Fruit fly (Drosophila melanogaster): ENCODE measurements around the gene 5PtaseI.

5PtaseI gene

dm6 chr3R:25051441-25052097 is 6.6 kb upstream of the 5PtaseI start (continued):
- TF ChIP-seq CG34376 (GFP tag; optimal IDR thresholded peaks at IDR 0.05), result peak; percentile 43
- TF ChIP-seq Dll (GFP tag; IDR thresholded peaks at IDR 0.05; ENCODE audit: partially characterized antibody), result no peak
- 0 out of 2 replicates have a peak, but pooled peaks have one; percentile 7 for TF ChIP-seq Ada2b (GFP tag; IDR thresholded peaks at IDR 0.05)
- no peak for TF ChIP-seq TFAM (GFP tag; optimal IDR thresholded peaks at IDR 0.05)
- TF ChIP-seq Aef1 (GFP tag; IDR thresholded peaks at IDR 0.05), result peak; percentile 24; the same call in 1 of the 3 replicates
- peak; percentile 18 for TF ChIP-seq grn (GFP tag; optimal IDR thresholded peaks at IDR 0.05)
- peak; percentile 24 for TF ChIP-seq gem (tag; optimal IDR thresholded peaks at IDR 0.05)
- no peak for TF ChIP-seq dmrt99B (tag; optimal IDR thresholded peaks at IDR 0.05)
- TF ChIP-seq exex (tag; optimal IDR thresholded peaks at IDR 0.05), result peak; percentile 77
- TF ChIP-seq Hmr (GFP tag; optimal IDR thresholded peaks at IDR 0.05), result peak; percentile 43
- peak; percentile 52 for TF ChIP-seq row (GFP tag; IDR thresholded peaks at IDR 0.05)
- TF ChIP-seq CG4854 (GFP tag; optimal IDR thresholded peaks at IDR 0.05), result no peak
- peak; percentile 51; the same call in 1 of the 2 replicates for TF ChIP-seq slbo (GFP tag; IDR thresholded peaks at IDR 0.05)
- peak in 1 of 2 experiments; percentile 62 for TF ChIP-seq eve (GFP tag; optimal IDR thresholded peaks at IDR 0.05)
- TF ChIP-seq lab (GFP tag; optimal IDR thresholded peaks at IDR 0.05), result peak; percentile 39
- no peak for TF ChIP-seq sqz (GFP tag; optimal IDR thresholded peaks at IDR 0.05)
- no peak for TF ChIP-seq CG7556 (GFP tag; optimal IDR thresholded peaks at IDR 0.05)
- peak; percentile 25; the same call in 1 of the 2 replicates for TF ChIP-seq Adf1 (GFP tag; IDR thresholded peaks at IDR 0.05)
- TF ChIP-seq CG2120 (GFP tag; optimal IDR thresholded peaks at IDR 0.05), result peak; percentile 30
- peak; percentile 21 for TF ChIP-seq pho (GFP tag; optimal IDR thresholded peaks at IDR 0.05)
- TF ChIP-seq CG1603 (tag; optimal IDR thresholded peaks at IDR 0.05), result peak; percentile 20
- TF ChIP-seq PHDP (tag; optimal IDR thresholded peaks at IDR 0.05), result peak; percentile 16
- no peak for TF ChIP-seq Xbp1 (GFP tag; optimal IDR thresholded peaks at IDR 0.05)
- TF ChIP-seq CG18599 (GFP tag; optimal IDR thresholded peaks at IDR 0.05), result peak; percentile 56
- TF ChIP-seq tll (GFP tag; optimal IDR thresholded peaks at IDR 0.05), result no peak
- TF ChIP-seq Pdp1 (GFP tag; optimal IDR thresholded peaks at IDR 0.05), result peak in 1 of 2 experiments; percentile 86
- TF ChIP-seq Hey (tag; optimal IDR thresholded peaks at IDR 0.05), result peak; percentile 50
- peak in 1 of 2 experiments; percentile 7 for TF ChIP-seq Hr51 (GFP tag; optimal IDR thresholded peaks at IDR 0.05)
- TF ChIP-seq sd (tag; optimal IDR thresholded peaks at IDR 0.05), result peak; percentile 93
- TF ChIP-seq CG31365 (tag; optimal IDR thresholded peaks at IDR 0.05), result no peak
- no peak for TF ChIP-seq knrl (GFP tag; IDR thresholded peaks at IDR 0.05; ENCODE audit: partially characterized antibody)
- peak; percentile 22; the same call in 1 of the 2 replicates for TF ChIP-seq Taf1 (GFP tag; IDR thresholded peaks at IDR 0.05)
- TF ChIP-seq Dad (GFP tag; optimal IDR thresholded peaks at IDR 0.05), result no peak
- TF ChIP-seq Sox102F (GFP tag; optimal IDR thresholded peaks at IDR 0.05), result no peak
- TF ChIP-seq CG1233 (GFP tag; optimal IDR thresholded peaks at IDR 0.05), result no peak
- no peak for TF ChIP-seq GATAe (GFP tag; conservative IDR thresholded peaks at IDR 0.05)
- no peak for TF ChIP-seq zen (tag; optimal IDR thresholded peaks at IDR 0.05)

dm6 chr3R:25050649-25051048 is 5.7 kb upstream of the 5PtaseI start:
- TF ChIP-seq tna (GFP tag; IDR thresholded peaks at IDR 0.05; ENCODE audit: partially characterized antibody) (no peak), Ravus (GFP tag; IDR thresholded peaks at IDR 0.05) (no peak), onecut (GFP tag; IDR thresholded peaks at IDR 0.05) (peak; percentile 96), CG10431 (GFP tag; optimal IDR thresholded peaks at IDR 0.05) (peak; percentile 10), CG33557 (GFP tag; optimal IDR thresholded peaks at IDR 0.05) (no peak), CG1603 (tag; optimal IDR thresholded peaks at IDR 0.05) (no peak), Dek (tag; optimal IDR thresholded peaks at IDR 0.05) (no peak), fd102C (GFP tag; optimal IDR thresholded peaks at IDR 0.05) (no peak), CG5180 (GFP tag; optimal IDR thresholded peaks at IDR 0.05) (no peak), CG11398 (GFP tag; optimal IDR thresholded peaks at IDR 0.05) (no peak), seq (GFP tag; IDR thresholded peaks at IDR 0.05) (no peak), eve (GFP tag; optimal IDR thresholded peaks at IDR 0.05) (peak in 1 of 2 experiments; percentile 87), ab (GFP tag; optimal IDR thresholded peaks at IDR 0.05) (peak; percentile 4), Dip2 (GFP tag; IDR thresholded peaks at IDR 0.05) (no peak), Ets65A (GFP tag) (peak; percentile 55)
